Worm (Caenorhabditis elegans) whole organism, L4 larva: ENCODE measurements around the gene hpa-1.

Experiments used
- Y48G9A.11 ChIP-seq: fragments of 200-800 bp; sonication (Bioruptor generic); IDR thresholded peaks from 2 replicates; pipeline ENCODE4 v1.3.6; 2022; ENCODE audit warnings: missing genetic modification reagents, missing genetic modification characterization, missing compliant biosample characterization
- nhr-77 ChIP-seq: fragments of 150-350 bp; optimal IDR thresholded peaks from 2 replicates; lab custom pipeline; 2014; ENCODE audit warnings: missing biosample characterization, missing genetic modification characterization
- saeg-2 ChIP-seq: fragments of 200-800 bp; sonication (Bioruptor generic); IDR thresholded peaks from 2 replicates; pipeline ENCODE4 v1.3.6; 2022; ENCODE audit warnings: missing genetic modification reagents, missing genetic modification characterization, missing compliant biosample characterization
- snpc-4 ChIP-seq: fragments of 150-350 bp; optimal IDR thresholded peaks from 2 replicates; lab custom pipeline; 2014; ENCODE audit warnings: missing biosample characterization, missing genetic modification characterization

hpa-1 gene

ce11 chrIV:16180898-16181482 lies 51.9 kb downstream of the hpa-1 start (continued):
- TF ChIP-seq saeg-2 (GFP tag; lab: Robert Waterston, UW) (no peak), nhr-77 (tag; lab: Kevin White, UChicago) (peak; percentile 87), Y48G9A.11 (GFP tag; lab: Robert Waterston, UW) (no peak), snpc-4 (tag; lab: Kevin White, UChicago) (peak; percentile 53)
